Worm (Caenorhabditis elegans) whole organism, late embryonic: Measurements from ENCODE around the gene zipt-16.

Experiments used
- ceh-22 ChIP-seq: sonication (generic microtip); optimal IDR thresholded peaks from 2 replicates; lab custom pipeline; 2017; ENCODE audit warnings: missing biosample characterization, missing genetic modification characterization
- fkh-6 ChIP-seq: sonication (generic microtip); optimal IDR thresholded peaks from 2 replicates; lab custom pipeline; 2016; ENCODE audit warnings: missing genetic modification characterization, missing compliant biosample characterization
- hlh-13 ChIP-seq: fragments of 200-800 bp; sonication (Bioruptor generic); optimal IDR thresholded peaks from 2 replicates; lab custom pipeline; 2018; ENCODE audit warnings: mild to moderate bottlenecking, missing genetic modification characterization, missing compliant biosample characterization
- hlh-30 ChIP-seq: sonication (generic microtip); optimal IDR thresholded peaks from 2 replicates; lab custom pipeline; 2017; ENCODE audit warnings: antibody characterized with exemption, missing genetic modification characterization, missing compliant biosample characterization; ENCODE audit not compliant: insufficient read depth
- nhr-11 ChIP-seq: fragments of 150-350 bp; optimal IDR thresholded peaks from 2 replicates; lab custom pipeline; 2014; ENCODE audit warnings: missing biosample characterization, missing genetic modification characterization
- pha-2 ChIP-seq: sonication (generic microtip); optimal IDR thresholded peaks from 2 replicates; lab custom pipeline; 2017; ENCODE audit warnings: mild to moderate bottlenecking, missing genetic modification characterization, missing compliant biosample characterization
- sdc-2 ChIP-seq: sonication (generic microtip); optimal IDR thresholded peaks from 2 replicates; lab custom pipeline; 2016; ENCODE audit warnings: missing genotype, missing genetic modification characterization, missing compliant biosample characterization
- sox-4 ChIP-seq: sonication (generic microtip); optimal IDR thresholded peaks from 2 replicates; lab custom pipeline; 2017; ENCODE audit warnings: mild to moderate bottlenecking, missing genetic modification characterization, inconsistent platforms, missing compliant biosample characterization
- syd-9 ChIP-seq: sonication (generic microtip); optimal IDR thresholded peaks from 2 replicates; lab custom pipeline; 2016; ENCODE audit warnings: mild to moderate bottlenecking, missing genetic modification characterization, moderate library complexity, missing compliant biosample characterization
- tbx-7 ChIP-seq: sonication (generic microtip); optimal IDR thresholded peaks from 2 replicates; lab custom pipeline; 2016; ENCODE audit warnings: missing genotype, missing genetic modification characterization, missing compliant biosample characterization

DNA sequence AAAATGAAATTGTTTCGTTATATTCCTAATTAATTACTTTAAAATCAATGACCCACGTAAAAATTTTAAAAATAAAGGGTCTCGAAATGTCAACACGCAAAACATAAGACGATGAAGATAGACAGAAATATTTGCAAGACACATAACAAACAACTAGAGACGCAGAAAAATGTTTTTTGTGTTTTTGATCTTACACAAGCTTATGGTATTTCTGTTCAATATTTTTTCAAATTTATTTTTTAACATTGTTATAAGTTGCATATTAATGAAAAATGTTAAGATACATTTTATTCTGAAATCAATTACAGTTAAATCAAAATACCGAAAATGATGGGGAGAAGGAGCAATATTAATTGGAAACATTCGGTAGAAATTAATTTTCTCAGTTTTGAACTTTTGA, 50.6 kb downstream of the zipt-16 start, which contains the start of gene C55A6.3:
- TF ChIP-seq tbx-7 (tag; lab: Kevin White, UChicago) (no peak), nhr-11 (tag; lab: Kevin White, UChicago) (no peak), hlh-30 (tag; lab: Kevin White, UChicago) (no peak), ceh-22 (tag; lab: Kevin White, UChicago) (no peak), fkh-6 (tag; lab: Kevin White, UChicago) (no peak), sox-4 (tag; lab: Kevin White, UChicago) (no peak), hlh-13 (GFP tag; lab: Kevin White, UChicago) (no peak), sdc-2 (no peak), pha-2 (tag; lab: Kevin White, UChicago) (no peak), syd-9 (tag; lab: Kevin White, UChicago) (no peak)
